Worm (Caenorhabditis elegans): Measurements from ENCODE around the gene srj-25.

- TF ChIP-seq snpc-4 (tag; optimal IDR thresholded peaks at IDR 0.05) (no peak), lsy-2 (tag; optimal IDR thresholded peaks at IDR 0.05) (no peak), ces-1 (GFP tag; optimal IDR thresholded peaks at IDR 0.05) (no peak), mep-1 (tag; optimal IDR thresholded peaks at IDR 0.05) (no peak), nhr-12 (tag; optimal IDR thresholded peaks at IDR 0.05) (no peak)
Observed at ce11 chrV:772210-772609, 36.1 kb upstream of the srj-25 start.

All from whole organism, mixed stage, embryonic.